Fruit fly (Drosophila melanogaster) whole organism, wandering third instar larva: ENCODE measurements around the gene eya.

Source experiments
- Abd-B ChIP-seq: fragments of >200 bp; optimal IDR thresholded peaks from 2 replicates; lab custom pipeline; 2017; ENCODE audit warnings: missing biosample characterization, missing genetic modification characterization
- CG32264 ChIP-seq: fragments of 200-800 bp; sonication (Bioruptor generic); optimal IDR thresholded peaks from 2 replicates; lab custom pipeline; 2016; ENCODE audit warnings: missing biosample characterization, missing genetic modification characterization
- CG9705 ChIP-seq: fragments of 200-800 bp; sonication (Bioruptor generic); optimal IDR thresholded peaks from 2 replicates; lab custom pipeline; 2018; ENCODE audit warnings: missing biosample characterization, mild to moderate bottlenecking, missing genetic modification characterization
- CrebA ChIP-seq: fragments of 200-800 bp; sonication (Bioruptor generic); optimal IDR thresholded peaks from 2 replicates; lab custom pipeline; 2016; ENCODE audit warnings: missing biosample characterization, mild to moderate bottlenecking, missing genetic modification characterization, borderline replicate concordance
- Dfd ChIP-seq: fragments of >200 bp; optimal IDR thresholded peaks from 2 replicates; lab custom pipeline; 2017; ENCODE audit warnings: missing biosample characterization, missing genetic modification characterization
- Dif ChIP-seq: fragments of 200-275, 200-300 bp; sonication (Bioruptor generic); optimal IDR thresholded peaks from 2 replicates; lab custom pipeline; 2018; ENCODE audit warnings: missing biosample characterization, missing genetic modification characterization; ENCODE audit not compliant: partially characterized antibody
- GATAd ChIP-seq: sonication (Bioruptor generic); optimal IDR thresholded peaks from 2 replicates; lab custom pipeline; 2016; ENCODE audit warnings: missing biosample characterization, missing genetic modification characterization
- HLH106 ChIP-seq: fragments of 200-800 bp; optimal IDR thresholded peaks from 3 replicates; lab custom pipeline; 2019; ENCODE audit warnings: missing biosample characterization, mild to moderate bottlenecking, missing genetic modification characterization, moderate library complexity
- Hnf4 ChIP-seq: fragments of 200-800 bp; sonication (Bioruptor generic); optimal IDR thresholded peaks from 2 replicates; lab custom pipeline; 2016; ENCODE audit warnings: missing biosample characterization, mild to moderate bottlenecking, missing genetic modification characterization
- Hr83 ChIP-seq: fragments of 200-300 bp; sonication (Bioruptor generic); optimal IDR thresholded peaks from 2 replicates; lab custom pipeline; 2016; ENCODE audit warnings: missing biosample characterization, mild to moderate bottlenecking, missing genetic modification characterization, moderate library complexity; ENCODE audit not compliant: poor library complexity, severe bottlenecking
- Jra ChIP-seq: sonication (Bioruptor generic); optimal IDR thresholded peaks from 2 replicates; lab custom pipeline; 2016; ENCODE audit warnings: missing biosample characterization, missing genetic modification characterization
- Mio ChIP-seq: sonication (Bioruptor generic); optimal IDR thresholded peaks from 2 replicates; lab custom pipeline; 2016; ENCODE audit warnings: missing biosample characterization, missing genetic modification characterization
- Myc ChIP-seq: fragments of >200 bp; optimal IDR thresholded peaks from 2 replicates; lab custom pipeline; 2017
- N ChIP-seq: fragments of >200 bp; optimal IDR thresholded peaks from 2 replicates; lab custom pipeline; 2018; ENCODE audit warnings: missing biosample characterization, missing external identifiers, missing genetic modification characterization
- OdsH ChIP-seq: fragments of 200-800 bp; sonication (Bioruptor generic); optimal IDR thresholded peaks from 2 replicates; lab custom pipeline; 2016; ENCODE audit warnings: missing biosample characterization, mild to moderate bottlenecking, missing genetic modification characterization
- Rel ChIP-seq, 2 experiments: fragments of 200-800 bp; sonication (Bioruptor generic) in 1 of 2; optimal IDR thresholded peaks; 2 replicates in 1 of 2; 3 replicates in 1 of 2; lab custom pipeline; 2016 to 2019; ENCODE audit warnings: mild to moderate bottlenecking in 2 of 2, missing biosample characterization in 2 of 2, missing genetic modification characterization in 2 of 2, moderate library complexity in 1 of 2
- Sp1 ChIP-seq: fragments of 200-800 bp; sonication (Bioruptor generic); optimal IDR thresholded peaks from 3 replicates; lab custom pipeline; 2019; ENCODE audit warnings: missing biosample characterization, mild to moderate bottlenecking, missing genetic modification characterization, moderate library complexity
- Vsx2 ChIP-seq: fragments of 200-300, 225-300 bp; sonication (Bioruptor generic); optimal IDR thresholded peaks from 2 replicates; lab custom pipeline; 2018; ENCODE audit warnings: missing biosample characterization, missing genetic modification characterization; ENCODE audit not compliant: partially characterized antibody
- br ChIP-seq: fragments of 200-800 bp; sonication (Bioruptor generic); optimal IDR thresholded peaks from 2 replicates; lab custom pipeline; 2016; ENCODE audit warnings: missing biosample characterization, missing genetic modification characterization
- brk ChIP-seq: fragments of 200-800 bp; sonication (Bioruptor generic); optimal IDR thresholded peaks from 2 replicates; lab custom pipeline; 2016; ENCODE audit warnings: missing biosample characterization, mild to moderate bottlenecking, missing genetic modification characterization
- dl ChIP-seq, 2 experiments: fragments of 175-275, 200-275 bp in 1 of 2; fragments of 200-275 bp in 1 of 2; sonication (Bioruptor generic); optimal IDR thresholded peaks; lab custom pipeline; 2018; ENCODE audit warnings: mild to moderate bottlenecking in 2 of 2, missing biosample characterization in 2 of 2, missing genetic modification characterization in 2 of 2, moderate library complexity in 2 of 2; ENCODE audit not compliant: partially characterized antibody in 2 of 2, insufficient read depth in 1 of 2
- dsf ChIP-seq: sonication (Bioruptor generic); optimal IDR thresholded peaks from 2 replicates; lab custom pipeline; 2016; ENCODE audit warnings: missing biosample characterization, missing genetic modification characterization, borderline replicate concordance
- ey ChIP-seq: fragments of 200-800 bp; sonication (Bioruptor generic); optimal IDR thresholded peaks from 2 replicates; lab custom pipeline; 2016; ENCODE audit warnings: missing biosample characterization, missing genetic modification characterization
- foxo ChIP-seq, 2 experiments: fragments of 200-800 bp; sonication (Bioruptor generic); optimal IDR thresholded peaks; 2 replicates in 1 of 2; 3 replicates in 1 of 2; lab custom pipeline; 2016 to 2017; ENCODE audit warnings: missing biosample characterization in 2 of 2, missing genetic modification characterization in 2 of 2
- fru ChIP-seq: fragments of 200-800 bp; sonication (Bioruptor generic); optimal IDR thresholded peaks from 3 replicates; lab custom pipeline; 2016; ENCODE audit warnings: missing biosample characterization, mild to moderate bottlenecking, missing genetic modification characterization
- h ChIP-seq: fragments of 200-800 bp; sonication (Bioruptor generic); optimal IDR thresholded peaks from 3 replicates; lab custom pipeline; 2016; ENCODE audit warnings: missing biosample characterization, mild to moderate bottlenecking, missing genetic modification characterization
- jim ChIP-seq: fragments of 175-275, 200-325 bp; sonication (Bioruptor generic); optimal IDR thresholded peaks from 2 replicates; lab custom pipeline; 2016; ENCODE audit warnings: missing biosample characterization, mild to moderate bottlenecking, missing genetic modification characterization
- lola ChIP-seq: fragments of >200 bp; optimal IDR thresholded peaks from 2 replicates; lab custom pipeline; 2017; ENCODE audit warnings: missing biosample characterization, missing genetic modification characterization
- pan ChIP-seq: fragments of >200 bp; optimal IDR thresholded peaks from 2 replicates; lab custom pipeline; 2017
- psq ChIP-seq: fragments of 200-800 bp; sonication (Bioruptor generic); optimal IDR thresholded peaks from 3 replicates; lab custom pipeline; 2017; ENCODE audit warnings: missing biosample characterization, mild to moderate bottlenecking, missing genetic modification characterization, moderate library complexity
- rgr ChIP-seq: fragments of 200-800 bp; sonication (Bioruptor generic); optimal IDR thresholded peaks from 3 replicates; lab custom pipeline; 2016; ENCODE audit warnings: missing biosample characterization, mild to moderate bottlenecking, missing genetic modification characterization
- sage ChIP-seq: fragments of 200-800 bp; sonication (Bioruptor generic); optimal IDR thresholded peaks from 2 replicates; lab custom pipeline; 2016; ENCODE audit warnings: missing biosample characterization, mild to moderate bottlenecking, missing genetic modification characterization
- sv ChIP-seq: fragments of 200-800 bp; sonication (Bioruptor generic); optimal IDR thresholded peaks from 3 replicates; lab custom pipeline; 2016; ENCODE audit warnings: missing biosample characterization, missing genetic modification characterization
- tai ChIP-seq: sonication (Bioruptor generic); optimal IDR thresholded peaks from 2 replicates; lab custom pipeline; 2016; ENCODE audit warnings: missing biosample characterization, missing genetic modification characterization
- usp ChIP-seq: fragments of >200 bp; optimal IDR thresholded peaks from 2 replicates; lab custom pipeline; 2017; ENCODE audit warnings: missing biosample characterization, missing genetic modification characterization
- woc ChIP-seq: sonication (Bioruptor generic); optimal IDR thresholded peaks from 2 replicates; lab custom pipeline; 2016; ENCODE audit warnings: missing biosample characterization, mild to moderate bottlenecking, missing genetic modification characterization

The eya gene

DNA sequence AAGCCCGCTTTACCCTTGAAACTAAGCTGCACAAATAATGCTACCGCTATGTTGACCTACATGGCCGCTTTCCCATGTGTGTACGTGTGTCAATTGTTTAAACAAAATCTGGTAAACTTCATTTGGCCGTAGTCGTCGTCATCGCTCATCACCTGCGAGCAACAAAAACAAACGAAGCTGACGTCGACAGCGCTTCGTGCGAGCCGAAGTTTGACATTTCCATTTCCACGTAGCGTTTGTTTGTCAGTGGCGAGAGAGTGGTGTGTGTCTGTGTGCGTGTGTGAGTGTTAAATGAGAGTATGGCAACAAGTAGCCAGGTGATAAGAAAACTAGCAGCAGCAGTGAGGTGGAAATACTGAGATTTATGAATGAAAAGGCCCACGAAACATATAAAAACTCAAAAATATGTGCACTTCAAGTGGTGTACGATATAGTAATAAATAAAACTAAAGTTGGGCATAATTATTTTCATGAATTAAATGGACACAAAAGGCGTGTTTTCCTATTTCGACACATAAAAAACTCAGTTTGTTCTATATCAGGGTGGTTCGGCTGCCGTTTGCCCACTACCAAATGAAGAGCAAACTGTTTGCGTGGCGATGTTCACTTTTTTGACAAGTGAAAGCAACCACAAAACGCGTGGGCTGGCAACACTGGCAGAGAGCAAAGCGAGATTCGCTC, 67.4 kb downstream of the eya start:
- TF ChIP-seq Dif (GFP tag; lab: Kevin White, UChicago) (peak; percentile 40), CG9705 (GFP tag; lab: Kevin White, UChicago) (no peak), sv (no peak), dl (GFP tag; optimal IDR thresholded peaks at IDR 0.05; lab: Kevin White, UChicago; ENCODE audit: insufficient read depth in 1 of 2, partially characterized antibody in 2 of 2) (no peak), Mio (GFP tag; lab: Kevin White, UChicago) (no peak), Vsx2 (GFP tag; lab: Kevin White, UChicago) (no peak), Sp1 (GFP tag; lab: Kevin White, UChicago) (no peak), CG32264 (peak; percentile 28), rgr (GFP tag; lab: Kevin White, UChicago) (peak; percentile 14), Hnf4 (peak; percentile 7), Abd-B (GFP tag; lab: Kevin White, UChicago) (no peak), tai (GFP tag; lab: Kevin White, UChicago) (no peak), lola (GFP tag; lab: Kevin White, UChicago) (no peak), fru (GFP tag; lab: Kevin White, UChicago) (no peak), br (GFP tag; lab: Kevin White, UChicago) (no peak), brk (GFP tag; lab: Kevin White, UChicago) (peak; percentile 16), jim (GFP tag; lab: Kevin White, UChicago) (no peak), HLH106 (tag; lab: Kevin White, UChicago) (peak; percentile 18), woc (no peak), Dfd (GFP tag; lab: Kevin White, UChicago) (no peak), psq (GFP tag; lab: Kevin White, UChicago) (no peak), sage (GFP tag; lab: Kevin White, UChicago) (no peak), Myc (lab: Kevin White, UChicago) (no peak), pan (lab: Kevin White, UChicago) (no peak), CrebA (GFP tag; lab: Kevin White, UChicago) (peak; percentile 98), ey (no peak), OdsH (peak; percentile 42), usp (no peak), N (GFP tag; lab: Kevin White, UChicago) (no peak), Rel (GFP tag; optimal IDR thresholded peaks at IDR 0.05; lab: Kevin White, UChicago) (no peak), Rel (tag; optimal IDR thresholded peaks at IDR 0.05; lab: Kevin White, UChicago) (no peak), foxo (GFP tag; optimal IDR thresholded peaks at IDR 0.05; lab: Kevin White, UChicago) (peak; percentile 6 to 18), Hr83 (GFP tag; lab: Kevin White, UChicago) (no peak), GATAd (GFP tag; lab: Kevin White, UChicago) (no peak), h (GFP tag; lab: Kevin White, UChicago) (peak; percentile 28), dsf (GFP tag; lab: Kevin White, UChicago) (no peak), Jra (GFP tag; lab: Kevin White, UChicago) (no peak)
- TF ChIP-seq, all 38 proteins: peak for 10
